Worm (Caenorhabditis elegans): ENCODE data around the gene svop-1.

ce11 chrIII:8850482-8851047, 34.7 kb downstream of the svop-1 start, which contains the start of gene F44E2.9:
- TF ChIP-seq ama-1 (optimal IDR thresholded peaks at IDR 0.05) (no peak), hnd-1 (tag; optimal IDR thresholded peaks at IDR 0.05) (no peak), flt-1 (GFP tag; IDR thresholded peaks at IDR 0.05) (no peak), scrt-1 (GFP tag; IDR thresholded peaks at IDR 0.05) (no peak), F13C5.2 (tag; optimal IDR thresholded peaks at IDR 0.05) (no peak), pes-1 (GFP tag; IDR thresholded peaks at IDR 0.05) (no peak; the same call in 1 of the 2 replicates), ceh-36 (tag; optimal IDR thresholded peaks at IDR 0.05) (no peak), aly-1 (tag; optimal IDR thresholded peaks at IDR 0.05) (no peak)
